Worm (Caenorhabditis elegans): ENCODE results near the gene byn-1.

DNA sequence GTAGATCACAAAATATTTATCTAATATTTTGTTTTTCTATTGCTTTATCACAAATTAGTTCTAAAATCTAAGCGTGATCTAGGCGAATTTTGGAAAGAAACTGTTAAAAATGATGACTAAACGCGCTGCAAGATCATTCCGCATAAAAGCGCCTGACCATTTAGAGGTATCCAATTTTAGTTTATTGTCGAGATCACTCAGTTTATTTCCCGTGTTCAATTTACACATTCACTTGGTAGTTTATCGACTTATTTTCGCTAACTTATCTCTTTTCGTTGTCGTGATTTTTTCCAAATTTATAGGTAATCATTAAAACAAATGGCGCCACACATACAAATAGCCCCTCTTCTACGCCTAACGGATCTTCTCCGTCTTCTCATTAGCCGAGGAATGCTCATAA is 25.4 kb upstream of the byn-1 start, which contains the start of gene T07E3.2:
- no peak for TF ChIP-seq fos-1 (tag; optimal IDR thresholded peaks at IDR 0.05)
- TF ChIP-seq gmeb-1 (tag; optimal IDR thresholded peaks at IDR 0.05), result no peak
- no peak for TF ChIP-seq egl-27 (tag; optimal IDR thresholded peaks at IDR 0.05)
- no peak for TF ChIP-seq ceh-16 (tag; optimal IDR thresholded peaks at IDR 0.05)
- TF ChIP-seq lin-13 (GFP tag; optimal IDR thresholded peaks at IDR 0.05), result no peak
- TF ChIP-seq blmp-1 (tag; optimal IDR thresholded peaks at IDR 0.05; ENCODE audit: insufficient read depth), result no peak
- TF ChIP-seq F13H6.1 (tag; optimal IDR thresholded peaks at IDR 0.05), result no peak
- TF ChIP-seq nhr-11 (tag; optimal IDR thresholded peaks at IDR 0.05), result no peak
- no peak for TF ChIP-seq nhr-6 (tag; optimal IDR thresholded peaks at IDR 0.05)
- no peak for TF ChIP-seq ztf-11 (tag; optimal IDR thresholded peaks at IDR 0.05)
